Fruit fly (Drosophila melanogaster) whole organism, embryonic: ENCODE results near the gene CG15728.

Experiments used
- Atf-2 ChIP-seq: fragments of 200-800 bp; sonication (Bioruptor generic); optimal IDR thresholded peaks from 2 replicates; lab custom pipeline; 2016; ENCODE audit warnings: missing biosample characterization, missing genetic modification characterization
- Awh ChIP-seq: fragments of 200-800 bp; sonication (Bioruptor generic); IDR thresholded peaks from 2 replicates; pipeline ENCODE4, ENCODE4 v1.3.6; 2022; ENCODE audit warnings: missing biosample characterization, missing genetic modification characterization
- B-H1 ChIP-seq: fragments of 200-800 bp; sonication (Bioruptor generic); IDR thresholded peaks from 3 replicates; pipeline ENCODE4 v1.3.6; 2022; ENCODE audit warnings: missing biosample characterization, missing genetic modification characterization
- CG12104 ChIP-seq: fragments of 200-800 bp; sonication (Bioruptor generic); optimal IDR thresholded peaks from 3 replicates; lab custom pipeline; 2016; ENCODE audit warnings: missing biosample characterization, missing genetic modification characterization
- CG12391 ChIP-seq: fragments of 200-800 bp; sonication (Bioruptor generic); optimal IDR thresholded peaks from 3 replicates; lab custom pipeline; 2018; ENCODE audit warnings: missing biosample characterization, mild to moderate bottlenecking, missing genetic modification characterization, moderate library complexity
- CG12942 ChIP-seq: fragments of 200-800 bp; sonication (Bioruptor generic); optimal IDR thresholded peaks from 3 replicates; lab custom pipeline; 2016; ENCODE audit warnings: missing biosample characterization, missing genetic modification characterization
- CG13287 ChIP-seq: fragments of 200-800 bp; sonication (Bioruptor generic); IDR thresholded peaks from 2 replicates; pipeline ENCODE4 v1.3.6; 2022; ENCODE audit warnings: missing biosample characterization, missing genetic modification characterization; ENCODE audit not compliant: partially characterized antibody
- CG14710 ChIP-seq: fragments of 200-800 bp; sonication (Bioruptor generic); optimal IDR thresholded peaks from 3 replicates; lab custom pipeline; 2019; ENCODE audit warnings: missing biosample characterization, mild to moderate bottlenecking, missing genetic modification characterization, moderate library complexity
- CG15011 ChIP-seq: fragments of 200-800 bp; sonication (Bioruptor generic); optimal IDR thresholded peaks from 3 replicates; lab custom pipeline; 2018; ENCODE audit warnings: missing biosample characterization, mild to moderate bottlenecking, missing genetic modification characterization
- CG1602 ChIP-seq: fragments of 200-800 bp; sonication (Bioruptor generic); optimal IDR thresholded peaks from 3 replicates; lab custom pipeline; 2016; ENCODE audit warnings: missing biosample characterization, missing genetic modification characterization
- CG1647 ChIP-seq: fragments of 200-800 bp; sonication (Bioruptor generic); optimal IDR thresholded peaks from 3 replicates; lab custom pipeline; 2016; ENCODE audit warnings: missing biosample characterization, missing genetic modification characterization
- CG17361 ChIP-seq: fragments of 200-800 bp; sonication (Bioruptor generic); IDR thresholded peaks from 3 replicates; pipeline ENCODE4 v1.3.6; 2022; ENCODE audit warnings: missing biosample characterization, missing genetic modification characterization
- CG18262 ChIP-seq: fragments of 200-800 bp; optimal IDR thresholded peaks from 3 replicates; lab custom pipeline; 2019; ENCODE audit warnings: missing biosample characterization, mild to moderate bottlenecking, missing genetic modification characterization, moderate library complexity
- CG18764 ChIP-seq: fragments of 200-800 bp; sonication (Bioruptor generic); optimal IDR thresholded peaks from 3 replicates; lab custom pipeline; 2016; ENCODE audit warnings: missing biosample characterization, missing genetic modification characterization
- CG2120 ChIP-seq: fragments of 200-800 bp; sonication (Bioruptor generic); optimal IDR thresholded peaks from 3 replicates; lab custom pipeline; 2016; ENCODE audit warnings: missing biosample characterization, missing genetic modification characterization
- CG2199 ChIP-seq: fragments of 200-800 bp; sonication (Bioruptor generic); IDR thresholded peaks from 3 replicates; pipeline ENCODE4 v1.3.6; 2022; ENCODE audit warnings: missing biosample characterization, missing genetic modification characterization
- CG2712 ChIP-seq: fragments of 200-800 bp; optimal IDR thresholded peaks from 3 replicates; lab custom pipeline; 2019; ENCODE audit warnings: missing biosample characterization, mild to moderate bottlenecking, missing genetic modification characterization, moderate library complexity
- CG32532 ChIP-seq: fragments of 200-800 bp; sonication (Bioruptor generic); IDR thresholded peaks from 2 replicates; pipeline ENCODE4 v1.3.6; 2022; ENCODE audit warnings: missing biosample characterization, missing genetic modification characterization
- CG3838 ChIP-seq: fragments of 200-800 bp; sonication (Bioruptor generic); optimal IDR thresholded peaks from 3 replicates; lab custom pipeline; 2016; ENCODE audit warnings: missing biosample characterization, missing genetic modification characterization
- CG7987 ChIP-seq: fragments of 200-800 bp; sonication (Bioruptor generic); optimal IDR thresholded peaks from 2 replicates; lab custom pipeline; 2018; ENCODE audit warnings: missing biosample characterization, mild to moderate bottlenecking, missing genetic modification characterization, moderate library complexity
- CG8290 ChIP-seq, 3 experiments: fragments of 200-800 bp; sonication (Bioruptor generic); optimal IDR thresholded peaks; 2 replicates each; lab custom pipeline; 2016 to 2019; ENCODE audit warnings: missing biosample characterization in 3 of 3, missing genetic modification characterization in 3 of 3, mild to moderate bottlenecking in 2 of 3, moderate library complexity in 1 of 3
- CG9437 ChIP-seq: fragments of 200-800 bp; sonication (Bioruptor generic); optimal IDR thresholded peaks from 2 replicates; lab custom pipeline; 2018; ENCODE audit warnings: missing biosample characterization, mild to moderate bottlenecking, missing genetic modification characterization
- CG9797 ChIP-seq: fragments of 200-800 bp; sonication (Bioruptor generic); optimal IDR thresholded peaks from 3 replicates; lab custom pipeline; 2018; ENCODE audit warnings: missing biosample characterization, mild to moderate bottlenecking, missing genetic modification characterization
- CG9932 ChIP-seq: fragments of 200-800 bp; sonication (Bioruptor generic); IDR thresholded peaks from 2 replicates; pipeline ENCODE4 v1.3.6; 2022; ENCODE audit warnings: missing biosample characterization, missing genetic modification characterization
- D19B ChIP-seq: fragments of 200-800 bp; sonication (Bioruptor generic); optimal IDR thresholded peaks from 2 replicates; lab custom pipeline; 2017; ENCODE audit warnings: missing biosample characterization, mild to moderate bottlenecking, missing genetic modification characterization
- Dref ChIP-seq: fragments of 200-800 bp; sonication (Bioruptor generic); IDR thresholded peaks from 2 replicates; pipeline ENCODE4 v1.3.6; 2022; ENCODE audit warnings: missing biosample characterization, missing genetic modification characterization
- Hr39 ChIP-seq: fragments of >200 bp; optimal IDR thresholded peaks from 2 replicates; lab custom pipeline; 2017
- Hr51 ChIP-seq, 2 experiments: fragments of 200-800 bp; sonication (Bioruptor generic); optimal IDR thresholded peaks; 2 replicates in 1 of 2; 3 replicates in 1 of 2; lab custom pipeline; 2016 to 2018; ENCODE audit warnings: missing biosample characterization in 2 of 2, missing genetic modification characterization in 2 of 2, mild to moderate bottlenecking in 1 of 2, moderate library complexity in 1 of 2
- Myb ChIP-seq: fragments of 200-800 bp; sonication (Bioruptor generic); optimal IDR thresholded peaks from 2 replicates; lab custom pipeline; 2016; ENCODE audit warnings: missing biosample characterization, missing genetic modification characterization
- NC2α ChIP-seq: fragments of 200-800 bp; sonication (Bioruptor generic); optimal IDR thresholded peaks from 2 replicates; lab custom pipeline; 2016; ENCODE audit warnings: missing biosample characterization, missing genetic modification characterization
- Opbp ChIP-seq: fragments of 200-800 bp; sonication (Bioruptor generic); IDR thresholded peaks from 3 replicates; pipeline ENCODE4 v1.3.6; 2022; ENCODE audit warnings: missing biosample characterization, missing genetic modification characterization; ENCODE audit not compliant: partially characterized antibody
- Ptx1 ChIP-seq: fragments of 200-800 bp; sonication (Bioruptor generic); IDR thresholded peaks from 2 replicates; pipeline ENCODE4 v1.3.6; 2022; ENCODE audit warnings: missing biosample characterization, missing genetic modification characterization
- Sry-β ChIP-seq: fragments of 200-800 bp; sonication (Bioruptor generic); optimal IDR thresholded peaks from 2 replicates; lab custom pipeline; 2018; ENCODE audit warnings: missing biosample characterization, mild to moderate bottlenecking, missing genetic modification characterization, moderate library complexity
- aop ChIP-seq: fragments of 200-800 bp; sonication (Bioruptor generic); IDR thresholded peaks from 2 replicates; pipeline ENCODE4 v1.3.6; 2022; ENCODE audit warnings: missing biosample characterization, missing genetic modification characterization
- br ChIP-seq: fragments of >200 bp; optimal IDR thresholded peaks from 2 replicates; lab custom pipeline; 2017
- bsh ChIP-seq, 2 experiments: fragments of 200-800 bp; sonication (Bioruptor generic); optimal IDR thresholded peaks; 2 replicates each; lab custom pipeline; 2017 to 2018; ENCODE audit warnings: mild to moderate bottlenecking in 2 of 2, missing biosample characterization in 2 of 2, missing genetic modification characterization in 2 of 2, moderate library complexity in 1 of 2
- caup ChIP-seq: fragments of 200-800 bp; sonication (Bioruptor generic); optimal IDR thresholded peaks from 3 replicates; lab custom pipeline; 2017; ENCODE audit warnings: missing biosample characterization, mild to moderate bottlenecking, missing genetic modification characterization, moderate library complexity; ENCODE audit not compliant: severe bottlenecking
- crp ChIP-seq, 2 experiments: fragments of 200-800 bp; sonication (Bioruptor generic); optimal IDR thresholded peaks; 2 replicates in 1 of 2; 3 replicates in 1 of 2; lab custom pipeline; 2017; ENCODE audit warnings: missing biosample characterization in 2 of 2, missing genetic modification characterization in 2 of 2, mild to moderate bottlenecking in 1 of 2, moderate library complexity in 1 of 2
- eve ChIP-seq, 2 experiments: fragments of >200 bp; optimal IDR thresholded peaks; 2 replicates each; lab custom pipeline; 2017; ENCODE audit warnings: missing biosample characterization in 2 of 2, missing genetic modification characterization in 2 of 2
- fd96Cb ChIP-seq: fragments of 200-800 bp; sonication (Bioruptor generic); optimal IDR thresholded peaks from 2 replicates; lab custom pipeline; 2018; ENCODE audit warnings: missing biosample characterization, mild to moderate bottlenecking, missing genetic modification characterization, moderate library complexity
- ftz-f1 ChIP-seq: fragments of 200-800 bp; sonication (Bioruptor generic); optimal IDR thresholded peaks from 2 replicates; lab custom pipeline; 2016; ENCODE audit warnings: missing biosample characterization, missing genetic modification characterization
- grau ChIP-seq: fragments of 200-800 bp; optimal IDR thresholded peaks from 3 replicates; lab custom pipeline; 2019; ENCODE audit warnings: missing biosample characterization, mild to moderate bottlenecking, missing genetic modification characterization, moderate library complexity
- gt ChIP-seq: fragments of 200-800 bp; sonication (Bioruptor generic); IDR thresholded peaks from 2 replicates; pipeline ENCODE4 v1.3.6; 2022; ENCODE audit warnings: missing biosample characterization, missing genetic modification characterization
- h ChIP-seq: fragments of >200 bp; optimal IDR thresholded peaks from 2 replicates; lab custom pipeline; 2017
- prd ChIP-seq, 3 experiments: fragments of >200 bp in 2 of 3; fragments of 200-800 bp in 1 of 3; sonication (Bioruptor generic) in 1 of 3; optimal IDR thresholded peaks in 2 of 3; IDR thresholded peaks in 1 of 3; 2 replicates in 2 of 3; 3 replicates in 1 of 3; pipeline versions ENCODE4 v1.3.6 to Lab custom; 2017 to 2022; ENCODE audit warnings: missing biosample characterization in 1 of 3, missing genetic modification characterization in 1 of 3
- sisA ChIP-seq: fragments of 200-800 bp; sonication (Bioruptor generic); IDR thresholded peaks from 2 replicates; pipeline ENCODE4 v1.3.6; 2022; ENCODE audit warnings: missing biosample characterization, missing genetic modification characterization
- slou ChIP-seq: fragments of 200-800 bp; sonication (Bioruptor generic); optimal IDR thresholded peaks from 3 replicates; lab custom pipeline; 2016; ENCODE audit warnings: missing biosample characterization, missing genetic modification characterization
- tap ChIP-seq: fragments of 200-800 bp; optimal IDR thresholded peaks from 3 replicates; lab custom pipeline; 2019; ENCODE audit warnings: missing biosample characterization, mild to moderate bottlenecking, missing genetic modification characterization, moderate library complexity
- unc-4 ChIP-seq: fragments of 200-800 bp; sonication (Bioruptor generic); IDR thresholded peaks from 2 replicates; pipeline ENCODE4 v1.3.6; 2022; ENCODE audit warnings: missing biosample characterization, missing genetic modification characterization; ENCODE audit not compliant: partially characterized antibody

Gene CG15728

DNA sequence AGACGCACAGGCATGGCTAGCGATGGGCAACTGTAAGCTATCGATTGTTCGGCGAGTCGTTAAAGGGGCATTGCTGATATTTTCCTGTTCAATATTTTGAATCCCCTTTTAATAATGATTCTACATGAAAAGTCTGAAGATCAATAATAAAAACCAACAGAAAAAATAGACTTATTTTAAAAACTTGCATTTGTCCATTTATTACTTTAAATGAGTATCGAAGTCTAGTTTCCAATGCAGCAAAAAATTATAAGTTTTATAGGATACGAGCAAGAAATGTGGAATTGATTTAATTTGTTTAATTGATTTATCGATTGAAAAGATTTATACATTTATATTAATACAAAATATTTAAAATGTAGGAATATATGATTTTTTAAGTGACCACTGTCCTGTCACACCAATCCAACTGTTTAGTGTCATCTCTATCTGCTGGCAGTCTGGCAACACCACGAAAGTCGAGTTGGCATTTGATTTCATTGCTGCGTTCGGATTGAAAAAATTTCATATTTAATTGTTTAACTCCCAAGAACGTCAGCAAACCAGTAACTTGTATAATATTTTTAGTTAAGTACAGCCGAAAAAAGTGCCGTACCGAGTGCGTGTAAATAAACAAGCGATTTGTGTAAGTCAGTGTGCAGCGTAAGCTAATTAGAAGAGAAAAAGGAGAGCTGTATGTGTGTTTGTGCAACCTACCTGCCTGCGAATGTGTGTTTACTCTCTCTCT is 28.3 kb upstream of the CG15728 start, which contains the start of the genes CG1824 and Sec16 (continued):
- TF ChIP-seq Atf-2, result no peak
- TF ChIP-seq Sry-β, result peak; percentile 44
- TF ChIP-seq br, result no peak
- TF ChIP-seq slou (GFP tag; lab: Kevin White, UChicago), result peak; percentile 2
- no peak for TF ChIP-seq Hr39 (lab: Kevin White, UChicago)
- TF ChIP-seq Hr51 (GFP tag; optimal IDR thresholded peaks at IDR 0.05; lab: Kevin White, UChicago), result peak in 1 of 2 experiments; percentile 62
- no peak for TF ChIP-seq CG1647 (GFP tag; lab: Kevin White, UChicago)
- peak; percentile 63 for TF ChIP-seq Dref (GFP tag; lab: Robert Waterston, UW)
- no peak for TF ChIP-seq tap
- no peak for TF ChIP-seq Awh
- no peak for TF ChIP-seq gt (GFP tag; lab: Robert Waterston, UW)
- TF ChIP-seq CG12104 (GFP tag; lab: Kevin White, UChicago), result peak; percentile 45
- peak; percentile 57 for TF ChIP-seq CG2120 (GFP tag; lab: Kevin White, UChicago)
- peak; percentile 2 for TF ChIP-seq CG8290 (GFP tag; optimal IDR thresholded peaks at IDR 0.05; lab: Kevin White, UChicago)
- no peak for TF ChIP-seq CG8290 (tag; optimal IDR thresholded peaks at IDR 0.05; lab: Kevin White, UChicago)
- 0 out of 2 replicates have a peak, but pooled peaks have one; percentile 28 for TF ChIP-seq sisA (GFP tag; lab: Robert Waterston, UW)
- TF ChIP-seq CG3838 (GFP tag; lab: Kevin White, UChicago), result no peak
- TF ChIP-seq CG12942 (GFP tag; lab: Kevin White, UChicago), result peak; percentile 34
- no peak for TF ChIP-seq aop (GFP tag; lab: Robert Waterston, UW)
- TF ChIP-seq CG2199, result no peak
- TF ChIP-seq CG18262 (tag; lab: Kevin White, UChicago), result peak; percentile 51
- no peak for TF ChIP-seq B-H1 (GFP tag; lab: Robert Waterston, UW)
- no peak for TF ChIP-seq NC2α (GFP tag; lab: Kevin White, UChicago)
- peak; percentile 58 for TF ChIP-seq CG1602 (GFP tag; lab: Kevin White, UChicago)
- peak; percentile 51 for TF ChIP-seq CG2712 (tag; lab: Kevin White, UChicago)
- TF ChIP-seq bsh (GFP tag; optimal IDR thresholded peaks at IDR 0.05; lab: Kevin White, UChicago), result peak in 1 of 2 experiments; percentile 27
- TF ChIP-seq CG9797 (GFP tag; lab: Kevin White, UChicago), result peak; percentile 8
- peak in 1 of 2 experiments; percentile 59 for TF ChIP-seq crp (GFP tag; optimal IDR thresholded peaks at IDR 0.05; lab: Kevin White, UChicago)
- TF ChIP-seq Opbp, result peak; percentile 67; the same call in 2 of the 3 replicates
- TF ChIP-seq ftz-f1 (GFP tag; lab: Kevin White, UChicago), result no peak
- no peak for TF ChIP-seq prd (optimal IDR thresholded peaks at IDR 0.05; lab: Kevin White, UChicago)
- TF ChIP-seq prd (GFP tag; IDR thresholded peaks at IDR 0.05; lab: Robert Waterston, UW), result peak; percentile 35; the same call in 1 of the 3 replicates
- TF ChIP-seq CG9437 (GFP tag; lab: Kevin White, UChicago), result peak; percentile 65
- TF ChIP-seq CG17361, result peak; percentile 84
- TF ChIP-seq CG32532 (GFP tag; lab: Robert Waterston, UW), result peak; percentile 23; the same call in 1 of the 2 replicates
- TF ChIP-seq eve (GFP tag; optimal IDR thresholded peaks at IDR 0.05; lab: Kevin White, UChicago), result no peak
- TF ChIP-seq Ptx1 (GFP tag; lab: Robert Waterston, UW), result 0 out of 2 replicates have a peak, but pooled peaks have one; percentile 36
- peak; percentile 71 for TF ChIP-seq CG14710
- TF ChIP-seq CG13287, result no peak; the same call in 1 of the 2 replicates
- TF ChIP-seq h (lab: Kevin White, UChicago), result no peak
- peak; percentile 58 for TF ChIP-seq CG9932 (GFP tag; lab: Robert Waterston, UW)
- TF ChIP-seq unc-4 (GFP tag; lab: Robert Waterston, UW), result peak; percentile 49
- no peak for TF ChIP-seq CG7987 (GFP tag; lab: Kevin White, UChicago)
- TF ChIP-seq D19B, result no peak
- TF ChIP-seq caup (GFP tag; lab: Kevin White, UChicago), result no peak
- peak; percentile 23 for TF ChIP-seq fd96Cb (tag; lab: Kevin White, UChicago)
- no peak for TF ChIP-seq CG18764 (GFP tag; lab: Kevin White, UChicago)
- TF ChIP-seq Myb (GFP tag; lab: Kevin White, UChicago), result peak; percentile 9
- TF ChIP-seq grau (tag; lab: Kevin White, UChicago), result peak; percentile 61
- peak; percentile 72 for TF ChIP-seq CG12391
- TF ChIP-seq CG15011 (GFP tag; lab: Kevin White, UChicago), result no peak
